Fruit fly (Drosophila melanogaster): ENCODE data around the gene jar.
A peak's percentile ranks its signal among the peaks of the same experiment; 100 is the strongest.

jar gene

dm6 chr3R:24233366-24234161 is 37.5 kb downstream of the jar start (continued):
- TF ChIP-seq spab (GFP tag; optimal IDR thresholded peaks at IDR 0.05) = no peak

- no peak for TF ChIP-seq Hr38 (GFP tag; optimal IDR thresholded peaks at IDR 0.05)
- TF ChIP-seq Sox14 (GFP tag; optimal IDR thresholded peaks at IDR 0.05) = no peak
- TF ChIP-seq CG10669 (GFP tag; optimal IDR thresholded peaks at IDR 0.05) = no peak
- TF ChIP-seq OdsH (GFP tag; optimal IDR thresholded peaks at IDR 0.05) = no peak
- TF ChIP-seq CG6163 (GFP tag; IDR thresholded peaks at IDR 0.05) = no peak
- no peak for TF ChIP-seq CG16779 (tag; optimal IDR thresholded peaks at IDR 0.05)
- TF ChIP-seq CG8319 (GFP tag; optimal IDR thresholded peaks at IDR 0.05) = no peak
- TF ChIP-seq fd85E (GFP tag; optimal IDR thresholded peaks at IDR 0.05) = no peak
- TF ChIP-seq Smox (GFP tag; optimal IDR thresholded peaks at IDR 0.05) = no peak
- TF ChIP-seq Ets21C (GFP tag; optimal IDR thresholded peaks at IDR 0.05) = no peak
- TF ChIP-seq Eip78C (GFP tag) = no peak
- TF ChIP-seq Hr39 (GFP tag; optimal IDR thresholded peaks at IDR 0.05) = no peak
- TF ChIP-seq CG9139 (GFP tag; optimal IDR thresholded peaks at IDR 0.05) = no peak
- no peak for TF ChIP-seq eg (GFP tag; IDR thresholded peaks at IDR 0.05)
- TF ChIP-seq CG6792 (GFP tag; optimal IDR thresholded peaks at IDR 0.05) = no peak
- TF ChIP-seq CG3032 (tag; optimal IDR thresholded peaks at IDR 0.05) = no peak
- no peak for TF ChIP-seq CG34406 (GFP tag; optimal IDR thresholded peaks at IDR 0.05)
Observed at dm6 chr3R:24231914-24232313, 39.1 kb downstream of the jar start.

dm6 chr3R:24231206-24231502 is 39.9 kb downstream of the jar start:
- TF ChIP-seq fkh (GFP tag; optimal IDR thresholded peaks at IDR 0.05) = peak; percentile 2
- no peak for TF ChIP-seq CG3919 (GFP tag; optimal IDR thresholded peaks at IDR 0.05)
- peak; percentile 81 for TF ChIP-seq CG6163 (GFP tag; IDR thresholded peaks at IDR 0.05)
- no peak for TF ChIP-seq CG8119 (GFP tag; IDR thresholded peaks at IDR 0.05)
- TF ChIP-seq dsx (GFP tag; optimal IDR thresholded peaks at IDR 0.05; ENCODE audit: poor library complexity, severe bottlenecking) = no peak
- TF ChIP-seq Eip78C (GFP tag) = peak; percentile 48

- TF ChIP-seq dsx (GFP tag; optimal IDR thresholded peaks at IDR 0.05; ENCODE audit: poor library complexity, severe bottlenecking) (no peak), salr (GFP tag; optimal IDR thresholded peaks at IDR 0.05) (peak; percentile 65 to 79), eg (GFP tag; IDR thresholded peaks at IDR 0.05) (peak; percentile 67; the same call in 2 of the 3 replicates), CG7368 (GFP tag; optimal IDR thresholded peaks at IDR 0.05) (peak; percentile 51), CG10631 (GFP tag; optimal IDR thresholded peaks at IDR 0.05) (peak; percentile 37), topi (GFP tag; optimal IDR thresholded peaks at IDR 0.05) (peak; percentile 77), CG15336 (GFP tag; IDR thresholded peaks at IDR 0.05) (0 out of 2 replicates have a peak, but pooled peaks have one; percentile 11), CG34406 (GFP tag; optimal IDR thresholded peaks at IDR 0.05) (peak; percentile 74), dac (GFP tag; optimal IDR thresholded peaks at IDR 0.05) (peak; percentile 33), fd59A (GFP tag; optimal IDR thresholded peaks at IDR 0.05) (peak; percentile 42), Sox15 (GFP tag; optimal IDR thresholded peaks at IDR 0.05) (peak; percentile 15), achi (GFP tag; optimal IDR thresholded peaks at IDR 0.05) (peak; percentile 62), CG6808 (GFP tag; optimal IDR thresholded peaks at IDR 0.05) (peak; percentile 25), spab (GFP tag; optimal IDR thresholded peaks at IDR 0.05) (peak; percentile 14), CG8632 (GFP tag; optimal IDR thresholded peaks at IDR 0.05) (peak; percentile 64), CG3919 (GFP tag; optimal IDR thresholded peaks at IDR 0.05) (peak; percentile 81), fkh (GFP tag; optimal IDR thresholded peaks at IDR 0.05) (peak; percentile 86), Hr38 (GFP tag; optimal IDR thresholded peaks at IDR 0.05) (no peak), CG8119 (GFP tag; IDR thresholded peaks at IDR 0.05) (peak; percentile 27; the same call in 1 of the 3 replicates), esn (GFP tag; optimal IDR thresholded peaks at IDR 0.05) (peak; percentile 86), CG6276 (GFP tag; optimal IDR thresholded peaks at IDR 0.05) (no peak), acj6 (GFP tag; optimal IDR thresholded peaks at IDR 0.05) (peak; percentile 71), CG9139 (GFP tag; optimal IDR thresholded peaks at IDR 0.05) (peak; percentile 76), Hr4 (GFP tag; optimal IDR thresholded peaks at IDR 0.05) (no peak), fd85E (GFP tag; optimal IDR thresholded peaks at IDR 0.05) (no peak), CG32006 (GFP tag; optimal IDR thresholded peaks at IDR 0.05) (no peak), Gug (GFP tag; IDR thresholded peaks at IDR 0.05) (no peak; the same call in 1 of the 2 replicates), Ets96B (tag; optimal IDR thresholded peaks at IDR 0.05) (peak; percentile 29), CG3032 (tag; optimal IDR thresholded peaks at IDR 0.05) (peak; percentile 27), CG1621 (tag; optimal IDR thresholded peaks at IDR 0.05) (peak; percentile 23), Hr39 (GFP tag; optimal IDR thresholded peaks at IDR 0.05) (peak; percentile 79)
Observed at dm6 chr3R:24230423-24231205, 40.4 kb downstream of the jar start, which contains the start of gene mask. mask (plus strand) TSS chr3R:24230562.
